Worm (Caenorhabditis elegans) whole organism, L4 larva: Measurements from ENCODE around the gene F09E5.16.
A peak's percentile ranks its signal among the peaks of the same experiment; 100 is the strongest.

Source experiments
- F49E8.2 ChIP-seq: sonication (generic microtip); optimal IDR thresholded peaks from 2 replicates; lab custom pipeline; 2016; ENCODE audit warnings: missing compliant biosample characterization, mild to moderate bottlenecking, missing genetic modification characterization, borderline replicate concordance
- T20F7.1 ChIP-seq: fragments of 200-800 bp; sonication (Bioruptor generic); optimal IDR thresholded peaks from 2 replicates; lab custom pipeline; 2018; ENCODE audit warnings: mild to moderate bottlenecking, missing genetic modification characterization, missing compliant biosample characterization
- Y5F2A.4 ChIP-seq: fragments of 200-800 bp; sonication (Bioruptor generic); optimal IDR thresholded peaks from 2 replicates; lab custom pipeline; 2018; ENCODE audit warnings: mild to moderate bottlenecking, missing genetic modification characterization, missing compliant biosample characterization
- Y75B8A.6 ChIP-seq: fragments of 200-800 bp; sonication (Bioruptor generic); IDR thresholded peaks from 2 replicates; pipeline ENCODE4 v1.3.6; 2022; ENCODE audit warnings: missing genetic modification reagents, missing genetic modification characterization, missing compliant biosample characterization
- ZK337.2 ChIP-seq: fragments of 200-800 bp; sonication (Bioruptor generic); IDR thresholded peaks from 2 replicates; pipeline ENCODE4 v1.3.6; 2022; ENCODE audit warnings: missing genetic modification reagents, missing genetic modification characterization, missing compliant biosample characterization
- ZK546.5 ChIP-seq, 2 experiments: sonication (generic microtip); optimal IDR thresholded peaks; 2 replicates each; lab custom pipeline; 2017; ENCODE audit warnings: missing biosample characterization in 2 of 2, missing genetic modification characterization in 2 of 2
- aha-1 ChIP-seq: fragments of 150-350 bp; peaks from one replicate; lab custom pipeline; 2014; ENCODE audit warnings: missing biosample characterization, missing genetic modification characterization
- ama-1 ChIP-seq: fragments of 150-350 bp; optimal IDR thresholded peaks from 2 replicates; lab custom pipeline; 2014; ENCODE audit warnings: inconsistent platforms, mixed read lengths
- attf-4 ChIP-seq: sonication (generic microtip); optimal IDR thresholded peaks from 3 replicates; lab custom pipeline; 2017; ENCODE audit warnings: missing biosample characterization, missing genetic modification characterization
- ceh-28 ChIP-seq: fragments of 150-350 bp; optimal IDR thresholded peaks from 2 replicates; lab custom pipeline; 2014; ENCODE audit warnings: missing biosample characterization, missing genetic modification reagents, missing genetic modification characterization
- ceh-32 ChIP-seq: sonication (generic microtip); optimal IDR thresholded peaks from 2 replicates; lab custom pipeline; 2016; ENCODE audit warnings: mild to moderate bottlenecking, missing genetic modification characterization, missing compliant biosample characterization; ENCODE audit not compliant: poor library complexity
- ceh-62 ChIP-seq: sonication (generic microtip); optimal IDR thresholded peaks from 2 replicates; lab custom pipeline; 2017; ENCODE audit warnings: missing biosample characterization, missing genetic modification characterization
- ceh-82 ChIP-seq: sonication (generic microtip); optimal IDR thresholded peaks from 2 replicates; lab custom pipeline; 2017; ENCODE audit warnings: missing biosample characterization, missing genetic modification characterization
- ces-1 ChIP-seq: fragments of 150-350 bp; sonication (generic microtip); optimal IDR thresholded peaks from 4 replicates; lab custom pipeline; 2014; ENCODE audit warnings: missing biosample characterization, missing genetic modification reagents, missing genetic modification characterization
- daf-16 ChIP-seq, 3 experiments: sonication (generic microtip); optimal IDR thresholded peaks; 2 replicates each; lab custom pipeline; 2016 to 2017; ENCODE audit warnings: missing genetic modification characterization in 3 of 3, missing genetic modification reagents in 3 of 3, mild to moderate bottlenecking in 2 of 3, missing compliant biosample characterization in 2 of 3, missing biosample characterization in 1 of 3, moderate library complexity in 1 of 3
- daf-8 ChIP-seq: fragments of 200-800 bp; sonication (Bioruptor generic); IDR thresholded peaks from 2 replicates; pipeline ENCODE4 v1.3.6; 2022; ENCODE audit warnings: missing genetic modification characterization, missing compliant biosample characterization
- duxl-1 ChIP-seq: sonication (generic microtip); optimal IDR thresholded peaks from 2 replicates; lab custom pipeline; 2016; ENCODE audit warnings: mild to moderate bottlenecking, missing genetic modification characterization, moderate library complexity, missing compliant biosample characterization; ENCODE audit not compliant: poor library complexity
- dve-1 ChIP-seq: sonication (generic microtip); optimal IDR thresholded peaks from 2 replicates; lab custom pipeline; 2017; ENCODE audit warnings: antibody characterized with exemption, mild to moderate bottlenecking, missing genetic modification characterization, missing compliant biosample characterization; ENCODE audit not compliant: insufficient read depth
- fkh-10 ChIP-seq: fragments of 150-350 bp; optimal IDR thresholded peaks from 2 replicates; lab custom pipeline; 2014; ENCODE audit warnings: missing biosample characterization, missing genetic modification reagents, missing genetic modification characterization
- fos-1 ChIP-seq: fragments of 150-350 bp; optimal IDR thresholded peaks from 2 replicates; lab custom pipeline; 2014; ENCODE audit warnings: missing biosample characterization, missing genetic modification characterization
- hif-1 ChIP-seq, 2 experiments: sonication (generic microtip); optimal IDR thresholded peaks; 2 replicates each; lab custom pipeline; 2016 to 2017; ENCODE audit warnings: missing compliant biosample characterization in 2 of 2, missing genetic modification characterization in 2 of 2, missing genetic modification reagents in 2 of 2, missing genotype in 2 of 2, mild to moderate bottlenecking in 1 of 2
- lin-15B ChIP-seq: fragments of 150-350 bp; sonication (generic microtip); optimal IDR thresholded peaks from 3 replicates; lab custom pipeline; 2014; ENCODE audit warnings: missing biosample characterization, missing genetic modification characterization
- lin-38 ChIP-seq: fragments of 200-800 bp; sonication (Bioruptor generic); IDR thresholded peaks from 2 replicates; pipeline ENCODE4 v1.3.6; 2022; ENCODE audit warnings: missing genetic modification reagents, missing genetic modification characterization, missing compliant biosample characterization
- lin-39 ChIP-seq: fragments of 150-350 bp; optimal IDR thresholded peaks from 2 replicates; lab custom pipeline; 2014; ENCODE audit warnings: missing biosample characterization, missing genetic modification reagents, missing genetic modification characterization
- lsy-2 ChIP-seq, 2 experiments: fragments of 150-350 bp in 1 of 2; sonication (generic microtip) in 1 of 2; optimal IDR thresholded peaks; 2 replicates each; lab custom pipeline; 2014 to 2017; ENCODE audit warnings: missing biosample characterization in 2 of 2, missing genetic modification characterization in 2 of 2
- mdt-29 ChIP-seq: fragments of 200-800 bp; sonication (Bioruptor generic); IDR thresholded peaks from 2 replicates; pipeline ENCODE4 v1.3.6; 2022; ENCODE audit warnings: missing genetic modification reagents, missing genetic modification characterization, missing compliant biosample characterization
- mep-1 ChIP-seq: fragments of 150-350 bp; sonication (generic microtip); optimal IDR thresholded peaks from 3 replicates; lab custom pipeline; 2014; ENCODE audit warnings: missing biosample characterization, missing genetic modification characterization
- mes-2 ChIP-seq: sonication (generic microtip); optimal IDR thresholded peaks from 2 replicates; lab custom pipeline; 2016; ENCODE audit warnings: missing genotype, mild to moderate bottlenecking, missing genetic modification characterization, missing compliant biosample characterization; ENCODE audit not compliant: poor library complexity, severe bottlenecking
- mxl-2 ChIP-seq: fragments of 200-800 bp; sonication (Bioruptor generic); conservative IDR thresholded peaks from 2 replicates; pipeline ENCODE4 v1.3.6; 2022; ENCODE audit warnings: missing genetic modification reagents, missing genetic modification characterization, missing compliant biosample characterization
- mxl-3 ChIP-seq: fragments of 200-800 bp; sonication (Bioruptor generic); optimal IDR thresholded peaks from 2 replicates; lab custom pipeline; 2018; ENCODE audit warnings: mild to moderate bottlenecking, missing genetic modification characterization, missing compliant biosample characterization
- nhr-111 ChIP-seq: fragments of 200-800 bp; sonication (Bioruptor generic); optimal IDR thresholded peaks from 2 replicates; lab custom pipeline; 2018; ENCODE audit warnings: mild to moderate bottlenecking, missing genetic modification characterization, missing compliant biosample characterization
- nhr-237 ChIP-seq: sonication (generic microtip); optimal IDR thresholded peaks from 2 replicates; lab custom pipeline; 2017; ENCODE audit warnings: missing biosample characterization, missing genetic modification characterization
- nhr-25 ChIP-seq: sonication (generic microtip); optimal IDR thresholded peaks from 2 replicates; lab custom pipeline; 2017; ENCODE audit warnings: missing genetic modification characterization, mild to moderate bottlenecking, missing compliant biosample characterization, antibody characterized with exemption, moderate library complexity, borderline replicate concordance; ENCODE audit not compliant: insufficient read depth
- nhr-28 ChIP-seq: fragments of 150-350 bp; optimal IDR thresholded peaks from 2 replicates; lab custom pipeline; 2014; ENCODE audit warnings: missing biosample characterization, missing genetic modification characterization
- nhr-42 ChIP-seq: fragments of 200-800 bp; sonication (Bioruptor generic); IDR thresholded peaks from 2 replicates; pipeline ENCODE4 v1.3.6; 2022; ENCODE audit warnings: missing genetic modification characterization, missing compliant biosample characterization
- nhr-76 ChIP-seq: fragments of 150-350 bp; optimal IDR thresholded peaks from 2 replicates; lab custom pipeline; 2014; ENCODE audit warnings: missing biosample characterization, missing genetic modification characterization
- nhr-77 ChIP-seq: fragments of 150-350 bp; optimal IDR thresholded peaks from 2 replicates; lab custom pipeline; 2014; ENCODE audit warnings: missing biosample characterization, missing genetic modification characterization
- php-3 ChIP-seq: fragments of 200-800 bp; sonication (Bioruptor generic); IDR thresholded peaks from 2 replicates; pipeline ENCODE4 v1.3.6; 2022; ENCODE audit warnings: missing genetic modification reagents, missing genetic modification characterization, missing compliant biosample characterization
- rbr-2 ChIP-seq: sonication (generic microtip); optimal IDR thresholded peaks from 2 replicates; lab custom pipeline; 2016; ENCODE audit warnings: missing genotype, missing genetic modification characterization, missing compliant biosample characterization
- saeg-2 ChIP-seq: fragments of 200-800 bp; sonication (Bioruptor generic); IDR thresholded peaks from 2 replicates; pipeline ENCODE4 v1.3.6; 2022; ENCODE audit warnings: missing genetic modification reagents, missing genetic modification characterization, missing compliant biosample characterization
- skn-1 ChIP-seq: fragments of 150-350 bp; optimal IDR thresholded peaks from 2 replicates; lab custom pipeline; 2014; ENCODE audit warnings: missing biosample characterization, missing genetic modification characterization
- snpc-4 ChIP-seq: fragments of 150-350 bp; optimal IDR thresholded peaks from 2 replicates; lab custom pipeline; 2014; ENCODE audit warnings: missing biosample characterization, missing genetic modification characterization
- spr-1 ChIP-seq: sonication (generic microtip); optimal IDR thresholded peaks from 2 replicates; lab custom pipeline; 2016; ENCODE audit warnings: mild to moderate bottlenecking, missing genetic modification characterization, missing compliant biosample characterization
- tag-97 ChIP-seq: fragments of 200-800 bp; sonication (Bioruptor generic); IDR thresholded peaks from 2 replicates; pipeline ENCODE4 v1.3.6; 2022; ENCODE audit warnings: missing genetic modification characterization, missing compliant biosample characterization
- tra-1 ChIP-seq: fragments of 200-800 bp; sonication (Bioruptor generic); IDR thresholded peaks from 2 replicates; pipeline ENCODE4 v1.3.6; 2022; ENCODE audit warnings: missing genetic modification reagents, missing genetic modification characterization, missing compliant biosample characterization
- zfp-2 ChIP-seq: sonication (generic microtip); optimal IDR thresholded peaks from 2 replicates; lab custom pipeline; 2016; ENCODE audit warnings: mild to moderate bottlenecking, missing genetic modification characterization, missing compliant biosample characterization
- zip-2 ChIP-seq: fragments of 150-350 bp; optimal IDR thresholded peaks from 2 replicates; lab custom pipeline; 2014; ENCODE audit warnings: missing biosample characterization, missing genetic modification characterization
- ztf-11 ChIP-seq: fragments of 150-350 bp; optimal IDR thresholded peaks from 2 replicates; lab custom pipeline; 2014; ENCODE audit warnings: missing biosample characterization, missing genetic modification characterization

Gene F09E5.16

ce11 chrII:5333729-5334255, 31.8 kb downstream of the F09E5.16 start (continued):
- TF ChIP-seq mxl-3 (GFP tag; lab: Kevin White, UChicago) = no peak
- no peak for TF ChIP-seq lin-15B (tag; lab: Kevin White, UChicago)
- no peak for TF ChIP-seq zfp-2 (tag; lab: Kevin White, UChicago)
- no peak for TF ChIP-seq hif-1 (tag; optimal IDR thresholded peaks at IDR 0.05; lab: Kevin White, UChicago)
- TF ChIP-seq nhr-111 (GFP tag; lab: Kevin White, UChicago) = no peak
- TF ChIP-seq tra-1 (GFP tag; lab: Robert Waterston, UW) = no peak
- TF ChIP-seq lin-38 (GFP tag; lab: Robert Waterston, UW) = no peak; the same call in 1 of the 2 replicates
- TF ChIP-seq aha-1 (tag; lab: Kevin White, UChicago) = peak; percentile 44
- TF ChIP-seq F49E8.2 (tag; lab: Kevin White, UChicago) = no peak
- no peak for TF ChIP-seq lin-39 (tag; lab: Kevin White, UChicago)
- no peak for TF ChIP-seq skn-1
- TF ChIP-seq mxl-2 (GFP tag; lab: Robert Waterston, UW) = no peak
- TF ChIP-seq nhr-76 (tag; lab: Kevin White, UChicago) = no peak
- TF ChIP-seq ces-1 (GFP tag; lab: Kevin White, UChicago) = no peak
- TF ChIP-seq ceh-82 = no peak
- TF ChIP-seq nhr-42 = no peak
- no peak for TF ChIP-seq mep-1 (tag; lab: Kevin White, UChicago)
- TF ChIP-seq fkh-10 (GFP tag; lab: Kevin White, UChicago) = no peak
- TF ChIP-seq mdt-29 (GFP tag; lab: Robert Waterston, UW) = no peak
- no peak for TF ChIP-seq duxl-1 (tag; lab: Kevin White, UChicago)
- peak; percentile 32 for TF ChIP-seq dve-1 (tag; lab: Kevin White, UChicago)
- no peak for TF ChIP-seq attf-4 (tag; lab: Kevin White, UChicago)
- no peak for TF ChIP-seq nhr-25 (tag; lab: Kevin White, UChicago)
- TF ChIP-seq rbr-2 (tag; lab: Kevin White, UChicago) = peak; percentile 31
- TF ChIP-seq zip-2 (tag; lab: Kevin White, UChicago) = no peak
- TF ChIP-seq ceh-28 (tag; lab: Kevin White, UChicago) = no peak
- TF ChIP-seq T20F7.1 (GFP tag; lab: Kevin White, UChicago) = peak; percentile 27
- no peak for TF ChIP-seq ztf-11
- no peak for TF ChIP-seq Y5F2A.4 (GFP tag; lab: Kevin White, UChicago)
- TF ChIP-seq saeg-2 (GFP tag; lab: Robert Waterston, UW) = no peak
- TF ChIP-seq nhr-28 = peak; percentile 11
- no peak for TF ChIP-seq mes-2
- TF ChIP-seq nhr-237 (tag; lab: Kevin White, UChicago) = no peak
- no peak for TF ChIP-seq snpc-4 (tag; lab: Kevin White, UChicago)
- no peak for TF ChIP-seq nhr-77 (tag; lab: Kevin White, UChicago)
- no peak for TF ChIP-seq ZK546.5 (tag; optimal IDR thresholded peaks at IDR 0.05; lab: Kevin White, UChicago)
- no peak for TF ChIP-seq fos-1 (tag; lab: Kevin White, UChicago)
- TF ChIP-seq ZK337.2 = no peak
- no peak for TF ChIP-seq ama-1 (lab: Kevin White, UChicago)
- no peak for TF ChIP-seq ceh-62 (tag; lab: Kevin White, UChicago)
- no peak for TF ChIP-seq spr-1 (tag; lab: Kevin White, UChicago)
- no peak for TF ChIP-seq php-3 (GFP tag; lab: Robert Waterston, UW)
- TF ChIP-seq daf-16 (GFP tag; optimal IDR thresholded peaks at IDR 0.05; lab: Kevin White, UChicago) = no peak
- peak; percentile 78 for TF ChIP-seq daf-16 (tag; optimal IDR thresholded peaks at IDR 0.05; lab: Kevin White, UChicago)
- TF ChIP-seq daf-8 (GFP tag; lab: Robert Waterston, UW) = no peak
- TF ChIP-seq ceh-32 (tag; lab: Kevin White, UChicago) = no peak
- no peak for TF ChIP-seq tag-97 (GFP tag; lab: Robert Waterston, UW)
- TF ChIP-seq Y75B8A.6 (GFP tag; lab: Robert Waterston, UW) = no peak
- peak in 1 of 2 experiments; percentile 34 for TF ChIP-seq lsy-2 (tag; optimal IDR thresholded peaks at IDR 0.05; lab: Kevin White, UChicago)
- TF ChIP-seq, all 104 proteins: peak for 10
